Worm (Caenorhabditis elegans): ENCODE data around the gene dph-5.

- TF ChIP-seq nhr-28 (tag; optimal IDR thresholded peaks at IDR 0.05) (no peak), ZK546.5 (tag; optimal IDR thresholded peaks at IDR 0.05) (no peak), lin-39 (tag; optimal IDR thresholded peaks at IDR 0.05) (no peak), nfya-1 (tag; optimal IDR thresholded peaks at IDR 0.05; ENCODE audit: insufficient read depth) (no peak), elt-3 (tag; optimal IDR thresholded peaks at IDR 0.05) (no peak), nhr-67 (tag; optimal IDR thresholded peaks at IDR 0.05) (no peak), R02D3.7 (tag; optimal IDR thresholded peaks at IDR 0.05) (no peak), nhr-12 (tag; optimal IDR thresholded peaks at IDR 0.05) (no peak), elt-2 (tag; optimal IDR thresholded peaks at IDR 0.05) (no peak), ztf-11 (tag; optimal IDR thresholded peaks at IDR 0.05) (no peak), ama-1 (optimal IDR thresholded peaks at IDR 0.05) (no peak), tbx-2 (tag; optimal IDR thresholded peaks at IDR 0.05) (no peak)
These were observed 37.8 kb upstream of the dph-5 start, which contains the start of gene T24F1.7 for ce11 chrII:11312223-11312622.
